Worm (Caenorhabditis elegans) whole organism, young adult: ENCODE results near the gene npp-5.

Experiments used
- Y53F4B.3 ChIP-seq: fragments of 200-800 bp; sonication (Bioruptor generic); IDR thresholded peaks from 2 replicates; pipeline ENCODE4 v1.3.6; 2022; ENCODE audit warnings: missing genetic modification reagents, missing genetic modification characterization, missing compliant biosample characterization
- ZK185.1 ChIP-seq: sonication (generic microtip); optimal IDR thresholded peaks from 2 replicates; lab custom pipeline; 2016; ENCODE audit warnings: mild to moderate bottlenecking, missing genetic modification characterization, missing compliant biosample characterization; ENCODE audit not compliant: poor library complexity, severe bottlenecking
- ama-1 ChIP-seq, 3 experiments: fragments of 150-350 bp in 1 of 3; sonication (generic microtip) in 2 of 3; optimal IDR thresholded peaks; 2 replicates each; lab custom pipeline; 2014 to 2018; ENCODE audit warnings: missing biosample characterization in 2 of 3, missing genetic modification characterization in 2 of 3, missing genetic modification reagents in 2 of 3
- aptf-3 ChIP-seq: fragments of 200-800 bp; sonication (Bioruptor generic); IDR thresholded peaks from 2 replicates; pipeline ENCODE4 v1.3.6; 2022; ENCODE audit warnings: missing genetic modification characterization, missing compliant biosample characterization
- ceh-58 ChIP-seq: fragments of 200-800 bp; sonication (Bioruptor generic); IDR thresholded peaks from 2 replicates; pipeline ENCODE4 v1.3.6; 2022; ENCODE audit warnings: missing genetic modification characterization, missing compliant biosample characterization
- madf-8 ChIP-seq: fragments of 200-800 bp; sonication (Bioruptor generic); conservative IDR thresholded peaks from 2 replicates; pipeline ENCODE4 v1.3.6; 2022; ENCODE audit warnings: missing genetic modification reagents, missing genetic modification characterization, missing compliant biosample characterization
- nhr-179 ChIP-seq: sonication (generic microtip); optimal IDR thresholded peaks from 2 replicates; lab custom pipeline; 2016; ENCODE audit warnings: mild to moderate bottlenecking, missing genetic modification characterization, missing compliant biosample characterization

DNA sequence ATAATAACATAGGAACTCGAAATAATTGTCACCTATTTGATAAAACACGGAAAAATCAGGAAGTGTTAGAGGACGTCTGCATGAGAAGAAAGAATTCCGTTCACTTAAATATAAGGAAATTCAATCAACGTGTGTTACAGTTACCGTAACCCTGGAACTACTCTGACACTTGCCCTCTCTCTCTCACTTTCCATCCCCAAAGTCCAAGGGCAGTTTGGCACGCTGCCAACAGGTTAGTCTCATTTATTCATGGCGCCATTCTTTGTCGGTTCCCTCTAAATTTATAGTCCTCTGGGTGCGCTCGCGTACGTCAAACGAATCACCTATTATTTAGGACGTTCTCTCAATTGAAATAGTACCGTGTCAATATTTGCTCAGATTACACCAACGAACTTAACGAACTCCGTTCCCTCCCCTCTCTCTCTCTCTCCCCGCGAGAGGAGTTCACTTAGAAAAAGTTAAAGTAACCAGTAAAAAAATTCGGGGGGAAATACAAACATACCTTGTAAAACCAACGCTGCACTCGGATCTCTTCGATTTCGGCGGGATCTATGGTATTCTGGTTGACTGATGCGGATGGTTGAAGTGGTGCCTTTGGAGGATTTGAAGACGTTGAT lies 21.1 kb upstream of the npp-5 start:
- TF ChIP-seq ZK185.1 (tag; lab: Kevin White, UChicago) (no peak), ama-1 (optimal IDR thresholded peaks at IDR 0.05; lab: Kevin White, UChicago) (no peak), ama-1 (GFP tag; optimal IDR thresholded peaks at IDR 0.05; lab: Kevin White, UChicago) (no peak), madf-8 (GFP tag; lab: Robert Waterston, UW) (no peak), Y53F4B.3 (GFP tag; lab: Robert Waterston, UW) (no peak), ceh-58 (no peak), aptf-3 (no peak), nhr-179 (tag; lab: Kevin White, UChicago) (no peak)
